Fruit fly (Drosophila melanogaster) whole organism, embryonic: ENCODE data around the gene CG5966.
A peak's percentile ranks its signal among the peaks of the same experiment; 100 is the strongest.

ENCODE experiments used
- C15 ChIP-seq: fragments of 200-800 bp; sonication (Bioruptor generic); IDR thresholded peaks from 3 replicates; pipeline ENCODE4 v1.3.6; 2022; ENCODE audit warnings: missing biosample characterization, missing genetic modification characterization
- CG10147 ChIP-seq: fragments of 200-800 bp; sonication (Bioruptor generic); optimal IDR thresholded peaks from 2 replicates; lab custom pipeline; 2019; ENCODE audit warnings: missing biosample characterization, mild to moderate bottlenecking, missing genetic modification characterization, moderate library complexity
- CG10959 ChIP-seq: fragments of 200-800 bp; sonication (Bioruptor generic); IDR thresholded peaks from 2 replicates; pipeline ENCODE4 v1.3.6; 2022; ENCODE audit warnings: missing biosample characterization, missing genetic modification characterization
- CG11695 ChIP-seq: fragments of 200-800 bp; sonication (Bioruptor generic); IDR thresholded peaks from 3 replicates; pipeline ENCODE4 v1.3.6; 2022; ENCODE audit warnings: missing biosample characterization, missing genetic modification characterization
- CG12155 ChIP-seq: fragments of 200-800 bp; sonication (Bioruptor generic); optimal IDR thresholded peaks from 3 replicates; lab custom pipeline; 2016; ENCODE audit warnings: missing biosample characterization, missing genetic modification characterization
- CG12299 ChIP-seq: fragments of 200-800 bp; sonication (Bioruptor generic); optimal IDR thresholded peaks from 2 replicates; lab custom pipeline; 2018; ENCODE audit warnings: missing biosample characterization, mild to moderate bottlenecking, missing genetic modification characterization
- CG13287 ChIP-seq: fragments of 200-800 bp; sonication (Bioruptor generic); IDR thresholded peaks from 2 replicates; pipeline ENCODE4 v1.3.6; 2022; ENCODE audit warnings: missing biosample characterization, missing genetic modification characterization; ENCODE audit not compliant: partially characterized antibody
- CG13894 ChIP-seq: fragments of 200-800 bp; sonication (Bioruptor generic); optimal IDR thresholded peaks from 3 replicates; lab custom pipeline; 2018; ENCODE audit warnings: missing biosample characterization, mild to moderate bottlenecking, missing genetic modification characterization, moderate library complexity
- CG14710 ChIP-seq: fragments of 200-800 bp; sonication (Bioruptor generic); optimal IDR thresholded peaks from 3 replicates; lab custom pipeline; 2019; ENCODE audit warnings: missing biosample characterization, mild to moderate bottlenecking, missing genetic modification characterization, moderate library complexity
- CG15601 ChIP-seq: fragments of 200-800 bp; sonication (Bioruptor generic); optimal IDR thresholded peaks from 3 replicates; lab custom pipeline; 2019; ENCODE audit warnings: missing biosample characterization, mild to moderate bottlenecking, missing genetic modification characterization, moderate library complexity
- CG17361 ChIP-seq: fragments of 200-800 bp; sonication (Bioruptor generic); IDR thresholded peaks from 3 replicates; pipeline ENCODE4 v1.3.6; 2022; ENCODE audit warnings: missing biosample characterization, missing genetic modification characterization
- CG17385 ChIP-seq: fragments of 200-800 bp; sonication (Bioruptor generic); optimal IDR thresholded peaks from 3 replicates; lab custom pipeline; 2018; ENCODE audit warnings: missing biosample characterization, mild to moderate bottlenecking, missing genetic modification characterization
- CG17612 ChIP-seq: fragments of 200-800 bp; sonication (Bioruptor generic); IDR thresholded peaks from 2 replicates; pipeline ENCODE4 v1.3.6; 2022; ENCODE audit warnings: missing biosample characterization, missing genetic modification characterization
- CG17912 ChIP-seq: fragments of 200-800 bp; sonication (Bioruptor generic); optimal IDR thresholded peaks from 2 replicates; lab custom pipeline; 2018; ENCODE audit warnings: missing biosample characterization, mild to moderate bottlenecking, missing genetic modification characterization
- CG2678 ChIP-seq: fragments of 200-800 bp; sonication (Bioruptor generic); optimal IDR thresholded peaks from 3 replicates; lab custom pipeline; 2019; ENCODE audit warnings: missing biosample characterization, mild to moderate bottlenecking, missing genetic modification characterization, moderate library complexity
- CG2712 ChIP-seq: fragments of 200-800 bp; optimal IDR thresholded peaks from 3 replicates; lab custom pipeline; 2019; ENCODE audit warnings: missing biosample characterization, mild to moderate bottlenecking, missing genetic modification characterization, moderate library complexity
- CG31388 ChIP-seq: fragments of 200-800 bp; sonication (Bioruptor generic); optimal IDR thresholded peaks from 2 replicates; lab custom pipeline; 2016; ENCODE audit warnings: missing biosample characterization, missing genetic modification characterization
- CG3163 ChIP-seq: fragments of 200-800 bp; sonication (Bioruptor generic); optimal IDR thresholded peaks from 3 replicates; lab custom pipeline; 2016; ENCODE audit warnings: missing biosample characterization, missing genetic modification characterization
- CG4617 ChIP-seq: fragments of 200-800 bp; sonication (Bioruptor generic); optimal IDR thresholded peaks from 3 replicates; lab custom pipeline; 2016; ENCODE audit warnings: missing biosample characterization, missing genetic modification characterization, borderline replicate concordance
- CG8478 ChIP-seq: fragments of >200 bp; optimal IDR thresholded peaks from 2 replicates; lab custom pipeline; 2018
- CoRest ChIP-seq: fragments of 200-800 bp; sonication (Bioruptor generic); optimal IDR thresholded peaks from 3 replicates; lab custom pipeline; 2018; ENCODE audit warnings: missing biosample characterization, mild to moderate bottlenecking, missing genetic modification characterization, moderate library complexity
- D19A ChIP-seq: fragments of 200-800 bp; optimal IDR thresholded peaks from 3 replicates; lab custom pipeline; 2019; ENCODE audit warnings: missing biosample characterization, mild to moderate bottlenecking, missing genetic modification characterization, moderate library complexity
- Deaf1 ChIP-seq: fragments of 200-800 bp; optimal IDR thresholded peaks from 3 replicates; lab custom pipeline; 2019; ENCODE audit warnings: missing biosample characterization, mild to moderate bottlenecking, missing genetic modification characterization, moderate library complexity
- Doc2 ChIP-seq: fragments of 200-800 bp; sonication (Bioruptor generic); IDR thresholded peaks from 2 replicates; pipeline ENCODE4 v1.3.6; 2022; ENCODE audit warnings: missing biosample characterization, missing genetic modification characterization
- E2f1 ChIP-seq: fragments of 200-800 bp; sonication (Bioruptor generic); IDR thresholded peaks from 2 replicates; pipeline ENCODE4 v1.3.6; 2022; ENCODE audit warnings: missing biosample characterization, missing genetic modification characterization
- HLHmδ ChIP-seq: fragments of 200-800 bp; sonication (Bioruptor generic); optimal IDR thresholded peaks from 2 replicates; lab custom pipeline; 2018; ENCODE audit warnings: missing biosample characterization, mild to moderate bottlenecking, missing genetic modification characterization, moderate library complexity
- Hr51 ChIP-seq, 2 experiments: fragments of 200-800 bp; sonication (Bioruptor generic); optimal IDR thresholded peaks; 2 replicates in 1 of 2; 3 replicates in 1 of 2; lab custom pipeline; 2016 to 2018; ENCODE audit warnings: missing biosample characterization in 2 of 2, missing genetic modification characterization in 2 of 2, mild to moderate bottlenecking in 1 of 2, moderate library complexity in 1 of 2
- Hsf ChIP-seq: fragments of 200-800 bp; sonication (Bioruptor generic); optimal IDR thresholded peaks from 3 replicates; lab custom pipeline; 2016; ENCODE audit warnings: missing biosample characterization, missing genetic modification characterization
- Kr ChIP-seq: fragments of 200-800 bp; sonication (Bioruptor generic); optimal IDR thresholded peaks from 2 replicates; lab custom pipeline; 2017; ENCODE audit warnings: missing biosample characterization, mild to moderate bottlenecking, missing genetic modification characterization
- NFAT ChIP-seq: fragments of 200-800 bp; sonication (Bioruptor generic); IDR thresholded peaks from 2 replicates; pipeline ENCODE4 v1.3.6; 2022; ENCODE audit warnings: missing biosample characterization, missing genetic modification characterization
- Nf-YA ChIP-seq: fragments of 200-800 bp; sonication (Bioruptor generic); IDR thresholded peaks from 2 replicates; pipeline ENCODE4 v1.3.6; 2022; ENCODE audit warnings: missing biosample characterization, missing genetic modification characterization
- Nf-YC ChIP-seq: fragments of 200-800 bp; optimal IDR thresholded peaks from 3 replicates; lab custom pipeline; 2019; ENCODE audit warnings: missing biosample characterization, mild to moderate bottlenecking, missing genetic modification characterization, moderate library complexity
- Oaz ChIP-seq: fragments of 200-800 bp; sonication (Bioruptor generic); IDR thresholded peaks from 2 replicates; pipeline ENCODE4 v1.3.6; 2022; ENCODE audit warnings: missing biosample characterization, missing genetic modification characterization
- Oli ChIP-seq: fragments of 200-800 bp; sonication (Bioruptor generic); optimal IDR thresholded peaks from 2 replicates; lab custom pipeline; 2018; ENCODE audit warnings: missing biosample characterization, mild to moderate bottlenecking, missing genetic modification characterization, moderate library complexity
- Rx ChIP-seq: fragments of 200-800 bp; sonication (Bioruptor generic); IDR thresholded peaks from 2 replicates; pipeline ENCODE4 v1.3.6; 2022; ENCODE audit warnings: missing biosample characterization, missing genetic modification characterization
- Stat92E ChIP-seq, 3 experiments: fragments of >200 bp in 2 of 3; fragments of 200-800 bp in 1 of 3; sonication (Bioruptor generic) in 1 of 3; optimal IDR thresholded peaks; 2 replicates each; lab custom pipeline; 2017 to 2019; ENCODE audit warnings: missing biosample characterization in 3 of 3, missing genetic modification characterization in 3 of 3, mild to moderate bottlenecking in 1 of 3, moderate library complexity in 1 of 3
- chinmo ChIP-seq: fragments of 200-800 bp; sonication (Bioruptor generic); IDR thresholded peaks from 4 replicates; pipeline ENCODE4 v1.3.6; 2022; ENCODE audit warnings: missing biosample characterization, missing genetic modification characterization; ENCODE audit not compliant: partially characterized antibody
- ci ChIP-seq: fragments of 200-800 bp; sonication (Bioruptor generic); IDR thresholded peaks from 3 replicates; pipeline ENCODE4 v1.3.6; 2022; ENCODE audit warnings: missing biosample characterization, missing genetic modification characterization
- crol ChIP-seq: fragments of 200-800 bp; sonication (Bioruptor generic); IDR thresholded peaks from 2 replicates; pipeline ENCODE4 v1.3.6; 2022; ENCODE audit warnings: missing biosample characterization, missing genetic modification characterization
- dpn ChIP-seq, 2 experiments: fragments of 200-800 bp; sonication (Bioruptor generic); optimal IDR thresholded peaks; 3 replicates each; lab custom pipeline; 2016; ENCODE audit warnings: missing biosample characterization in 2 of 2, missing genetic modification characterization in 2 of 2
- eve ChIP-seq, 2 experiments: fragments of >200 bp; optimal IDR thresholded peaks; 2 replicates each; lab custom pipeline; 2017; ENCODE audit warnings: missing biosample characterization in 2 of 2, missing genetic modification characterization in 2 of 2
- gfzf ChIP-seq: fragments of 200-800 bp; sonication (Bioruptor generic); optimal IDR thresholded peaks from 2 replicates; lab custom pipeline; 2016; ENCODE audit warnings: missing biosample characterization, mild to moderate bottlenecking, missing genetic modification characterization, moderate library complexity
- mam ChIP-seq: fragments of 200-800 bp; sonication (Bioruptor generic); optimal IDR thresholded peaks from 3 replicates; lab custom pipeline; 2016; ENCODE audit warnings: missing biosample characterization, missing genetic modification characterization
- sd ChIP-seq: fragments of 200-800 bp; sonication (Bioruptor generic); optimal IDR thresholded peaks from 3 replicates; lab custom pipeline; 2018; ENCODE audit warnings: missing biosample characterization, mild to moderate bottlenecking, missing genetic modification characterization, moderate library complexity
- sens ChIP-seq: fragments of 200-800 bp; sonication (Bioruptor generic); peaks from one replicate; lab custom pipeline; 2016; ENCODE audit warnings: missing biosample characterization, missing genetic modification characterization
- seq ChIP-seq: fragments of 200-800 bp; sonication (Bioruptor generic); IDR thresholded peaks from 2 replicates; pipeline ENCODE4 v1.3.6; 2022; ENCODE audit warnings: missing biosample characterization, missing genetic modification characterization
- sna ChIP-seq: fragments of 200-800 bp; sonication (Bioruptor generic); IDR thresholded peaks from 2 replicates; pipeline ENCODE4 v1.3.6; 2022; ENCODE audit warnings: missing biosample characterization, missing genetic modification characterization; ENCODE audit not compliant: partially characterized antibody
- vvl ChIP-seq: fragments of 200-800 bp; sonication (Bioruptor generic); IDR thresholded peaks from 2 replicates; pipeline ENCODE4 v1.3.6; 2022; ENCODE audit warnings: missing biosample characterization, missing genetic modification characterization
- yki ChIP-seq: fragments of >200 bp; optimal IDR thresholded peaks from 3 replicates; lab custom pipeline; 2018
- zfh1 ChIP-seq: fragments of 200-800 bp; sonication (Bioruptor generic); IDR thresholded peaks from 3 replicates; pipeline ENCODE4 v1.3.6; 2022; ENCODE audit warnings: missing biosample characterization, missing genetic modification characterization

Gene CG5966

dm6 chrX:6012976-6013684 lies 24.5 kb downstream of the CG5966 start, which contains the start of gene mab-21 (continued):
- peak; percentile 1 for TF ChIP-seq CoRest (tag; lab: Kevin White, UChicago)
- TF ChIP-seq gfzf (GFP tag; lab: Kevin White, UChicago), result no peak
- TF ChIP-seq sd (tag; lab: Kevin White, UChicago), result peak; percentile 2
- TF ChIP-seq sens (GFP tag; lab: Kevin White, UChicago), result peak; percentile 63
- TF ChIP-seq C15 (GFP tag; lab: Robert Waterston, UW), result no peak
- TF ChIP-seq NFAT, result no peak
- no peak for TF ChIP-seq CG11695
- peak; percentile 86 for TF ChIP-seq CG8478
- no peak for TF ChIP-seq CG10959 (GFP tag; lab: Robert Waterston, UW)
- no peak for TF ChIP-seq CG2712 (tag; lab: Kevin White, UChicago)
- TF ChIP-seq CG17361, result no peak
- no peak for TF ChIP-seq eve (GFP tag; optimal IDR thresholded peaks at IDR 0.05; lab: Kevin White, UChicago)
- TF ChIP-seq vvl (GFP tag; lab: Robert Waterston, UW), result peak; percentile 30; the same call in 1 of the 2 replicates
- TF ChIP-seq ci, result peak; percentile 28; the same call in 2 of the 3 replicates
- peak; percentile 26 for TF ChIP-seq HLHmδ (GFP tag; lab: Kevin White, UChicago)
- TF ChIP-seq CG17612 (GFP tag; lab: Robert Waterston, UW), result no peak
- TF ChIP-seq dpn (GFP tag; optimal IDR thresholded peaks at IDR 0.05; lab: Kevin White, UChicago), result no peak
- TF ChIP-seq CG17912 (GFP tag; lab: Kevin White, UChicago), result no peak
- TF ChIP-seq CG12299 (tag; lab: Kevin White, UChicago), result no peak
- no peak for TF ChIP-seq Kr (GFP tag; lab: Kevin White, UChicago)
- TF ChIP-seq CG13287, result 0 out of 2 replicates have a peak, but pooled peaks have one; percentile 8
- TF ChIP-seq sna (GFP tag; lab: Robert Waterston, UW), result no peak
- no peak for TF ChIP-seq Oaz (GFP tag; lab: Robert Waterston, UW)
- TF ChIP-seq CG3163 (GFP tag; lab: Kevin White, UChicago), result peak; percentile 18
- TF ChIP-seq D19A (tag; lab: Kevin White, UChicago), result no peak
- TF ChIP-seq CG10147 (GFP tag; lab: Kevin White, UChicago), result no peak
- peak; percentile 25 for TF ChIP-seq Deaf1 (tag; lab: Kevin White, UChicago)
- TF ChIP-seq Oli (tag; lab: Kevin White, UChicago), result no peak
- TF ChIP-seq CG4617, result no peak
- no peak for TF ChIP-seq CG15601 (tag; lab: Kevin White, UChicago)
- TF ChIP-seq Doc2 (GFP tag; lab: Robert Waterston, UW), result no peak
- TF ChIP-seq Hsf (GFP tag; lab: Kevin White, UChicago), result no peak
- TF ChIP-seq Hr51 (GFP tag; optimal IDR thresholded peaks at IDR 0.05; lab: Kevin White, UChicago), result no peak
- no peak for TF ChIP-seq CG2678 (tag; lab: Kevin White, UChicago)
- TF ChIP-seq CG13894, result peak; percentile 43
- 0 out of 2 replicates have a peak, but pooled peaks have one; percentile 8 for TF ChIP-seq crol
- TF ChIP-seq mam (GFP tag; lab: Kevin White, UChicago), result no peak
- TF ChIP-seq seq (GFP tag; lab: Robert Waterston, UW), result peak; percentile 50
- no peak for TF ChIP-seq E2f1
- peak in 1 of 3 experiments; percentile 29 for TF ChIP-seq Stat92E (GFP tag; optimal IDR thresholded peaks at IDR 0.05; lab: Kevin White, UChicago)
- TF ChIP-seq CG14710 (tag; lab: Kevin White, UChicago), result no peak
- peak; percentile 79 for TF ChIP-seq yki
- no peak; the same call in 2 of the 3 replicates for TF ChIP-seq zfh1 (GFP tag; lab: Robert Waterston, UW)
- peak; percentile 68; the same call in 1 of the 4 replicates for TF ChIP-seq chinmo (GFP tag; lab: Robert Waterston, UW)
- no peak for TF ChIP-seq CG31388 (GFP tag; lab: Kevin White, UChicago)
- no peak for TF ChIP-seq Rx (GFP tag; lab: Robert Waterston, UW)
- peak; percentile 97 for TF ChIP-seq Nf-YC
- TF ChIP-seq CG12155 (GFP tag; lab: Kevin White, UChicago), result no peak
- TF ChIP-seq Nf-YA (GFP tag; lab: Robert Waterston, UW), result 0 out of 2 replicates have a peak, but pooled peaks have one; percentile 24
- TF ChIP-seq CG17385 (GFP tag; lab: Kevin White, UChicago), result no peak
